Fruit fly (Drosophila melanogaster): ENCODE results near the gene Caf1-180.

Caf1-180 gene

dm6 chrX:8606206-8606605 lies at the start of gene Caf1-180 (continued):
- no peak for TF ChIP-seq CG8478 (optimal IDR thresholded peaks at IDR 0.05)
- TF ChIP-seq CG13624 (GFP tag; optimal IDR thresholded peaks at IDR 0.05), result peak; percentile 37
- TF ChIP-seq CG15011 (GFP tag; optimal IDR thresholded peaks at IDR 0.05), result no peak
- no peak for TF ChIP-seq CG13123 (GFP tag; optimal IDR thresholded peaks at IDR 0.05)
- TF ChIP-seq Awh (GFP tag; IDR thresholded peaks at IDR 0.05), result no peak
- no peak for TF ChIP-seq CG15601 (tag; optimal IDR thresholded peaks at IDR 0.05)
- TF ChIP-seq Doc3 (GFP tag; IDR thresholded peaks at IDR 0.05; ENCODE audit: partially characterized antibody), result peak; percentile 63
- no peak for TF ChIP-seq Xbp1 (GFP tag; optimal IDR thresholded peaks at IDR 0.05)
- TF ChIP-seq CG12071 (GFP tag; optimal IDR thresholded peaks at IDR 0.05), result no peak
- peak; percentile 15 for TF ChIP-seq NfI (GFP tag; optimal IDR thresholded peaks at IDR 0.05)
- peak; percentile 88 for TF ChIP-seq Opbp (GFP tag; IDR thresholded peaks at IDR 0.05; ENCODE audit: partially characterized antibody)
- no peak for TF ChIP-seq Oaz (GFP tag; IDR thresholded peaks at IDR 0.05)
- no peak for TF ChIP-seq CG8281 (tag; optimal IDR thresholded peaks at IDR 0.05)
- TF ChIP-seq lab (GFP tag; optimal IDR thresholded peaks at IDR 0.05), result no peak
- TF ChIP-seq BtbVII (GFP tag; optimal IDR thresholded peaks at IDR 0.05), result no peak
- no peak for TF ChIP-seq CG9817 (tag; optimal IDR thresholded peaks at IDR 0.05)
- TF ChIP-seq insv (GFP tag; optimal IDR thresholded peaks at IDR 0.05), result peak in 1 of 2 experiments; percentile 88
- TF ChIP-seq Lim3 (GFP tag; IDR thresholded peaks at IDR 0.05), result no peak
- no peak for TF ChIP-seq CG3281 (GFP tag; optimal IDR thresholded peaks at IDR 0.05)
- TF ChIP-seq Ets97D (GFP tag; optimal IDR thresholded peaks at IDR 0.05), result peak; percentile 66
- TF ChIP-seq lbe (GFP tag; optimal IDR thresholded peaks at IDR 0.05), result no peak
- no peak for TF ChIP-seq prd (optimal IDR thresholded peaks at IDR 0.05)
- TF ChIP-seq prd (GFP tag; IDR thresholded peaks at IDR 0.05), result no peak
- no peak for TF ChIP-seq CG4328 (GFP tag; optimal IDR thresholded peaks at IDR 0.05)
- TF ChIP-seq zfh2 (GFP tag; optimal IDR thresholded peaks at IDR 0.05), result peak; percentile 63
- no peak for TF ChIP-seq CG6683 (GFP tag; optimal IDR thresholded peaks at IDR 0.05)
- no peak for TF ChIP-seq CG8765 (GFP tag; IDR thresholded peaks at IDR 0.05)
- no peak for TF ChIP-seq ATbp (GFP tag; optimal IDR thresholded peaks at IDR 0.05)
- peak; percentile 45 for TF ChIP-seq pho (GFP tag; optimal IDR thresholded peaks at IDR 0.05)
- no peak for TF ChIP-seq CG30403 (GFP tag; optimal IDR thresholded peaks at IDR 0.05)
- TF ChIP-seq CG8924 (tag; optimal IDR thresholded peaks at IDR 0.05), result no peak
- no peak for TF ChIP-seq Pdp1 (GFP tag; optimal IDR thresholded peaks at IDR 0.05)
- TF ChIP-seq ems (GFP tag; optimal IDR thresholded peaks at IDR 0.05), result no peak
- no peak for TF ChIP-seq Elba2 (GFP tag; optimal IDR thresholded peaks at IDR 0.05)
- no peak for TF ChIP-seq Xrp1 (GFP tag; IDR thresholded peaks at IDR 0.05)
- no peak for TF ChIP-seq psq (GFP tag; optimal IDR thresholded peaks at IDR 0.05)
- TF ChIP-seq tx (GFP tag; optimal IDR thresholded peaks at IDR 0.05), result no peak
- TF ChIP-seq CoRest (tag; optimal IDR thresholded peaks at IDR 0.05), result peak; percentile 53
- TF ChIP-seq CG2199 (GFP tag; IDR thresholded peaks at IDR 0.05), result no peak
- no peak for TF ChIP-seq CG10274 (GFP tag; optimal IDR thresholded peaks at IDR 0.05)
- no peak for TF ChIP-seq org-1 (GFP tag; optimal IDR thresholded peaks at IDR 0.05)
- TF ChIP-seq CG14050 (GFP tag; IDR thresholded peaks at IDR 0.05), result no peak
- no peak for TF ChIP-seq sima (GFP tag; optimal IDR thresholded peaks at IDR 0.05)
- peak; percentile 99 for TF ChIP-seq E2f1 (GFP tag; IDR thresholded peaks at IDR 0.05)
- TF ChIP-seq Side (GFP tag; optimal IDR thresholded peaks at IDR 0.05), result no peak
- TF ChIP-seq lola (GFP tag; optimal IDR thresholded peaks at IDR 0.05), result peak in 1 of 3 experiments; percentile 17
- TF ChIP-seq dpn (GFP tag; optimal IDR thresholded peaks at IDR 0.05), result peak; percentile 30 to 33
- TF ChIP-seq CG17568 (GFP tag; optimal IDR thresholded peaks at IDR 0.05), result no peak
- no peak for TF ChIP-seq CG1024 (GFP tag; IDR thresholded peaks at IDR 0.05)
- TF ChIP-seq sqz (GFP tag; optimal IDR thresholded peaks at IDR 0.05), result no peak
- TF ChIP-seq CG11456 (GFP tag; IDR thresholded peaks at IDR 0.05), result peak; percentile 49; the same call in 1 of the 3 replicates
- peak; percentile 28 for TF ChIP-seq zen (tag; optimal IDR thresholded peaks at IDR 0.05)
